Fruit fly (Drosophila melanogaster): Measurements from ENCODE around the gene CG2767.

DNA sequence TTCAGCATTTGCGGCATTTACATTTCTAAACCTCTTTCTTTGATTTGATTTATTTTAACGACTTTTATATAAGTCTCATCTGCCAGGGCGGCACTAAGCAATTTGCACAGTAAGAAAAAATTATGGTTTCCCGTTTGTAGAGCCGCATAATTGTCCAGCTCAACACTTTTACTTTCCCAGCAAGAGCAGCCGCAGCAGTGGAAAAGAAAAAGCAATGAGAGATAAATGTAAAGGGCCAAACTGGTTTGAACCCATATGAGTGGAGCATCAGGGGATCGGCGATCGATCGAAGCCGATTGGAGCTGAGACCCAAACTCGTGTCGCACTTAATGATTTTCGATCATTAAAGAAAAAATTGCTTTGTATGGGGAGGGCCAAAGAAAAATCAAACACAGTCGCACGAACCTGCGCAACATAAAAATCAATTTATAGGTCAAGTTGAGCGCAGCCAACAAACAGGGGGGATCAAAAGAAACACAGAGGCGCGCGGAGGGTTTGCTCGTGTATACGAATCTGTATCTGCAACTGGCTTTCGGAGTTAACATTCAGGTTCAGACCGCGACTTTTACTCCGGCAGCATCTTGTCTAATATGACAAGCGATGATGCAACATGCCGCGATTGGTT is 17.0 kb downstream of the CG2767 start:
- TF ChIP-seq dl (GFP tag; optimal IDR thresholded peaks at IDR 0.05; ENCODE audit: insufficient read depth in 1 of 2, partially characterized antibody in 2 of 2) (no peak), usp (GFP tag; optimal IDR thresholded peaks at IDR 0.05) (no peak), Mio (GFP tag; optimal IDR thresholded peaks at IDR 0.05) (no peak), woc (GFP tag; optimal IDR thresholded peaks at IDR 0.05) (no peak), Abd-B (GFP tag; optimal IDR thresholded peaks at IDR 0.05) (no peak), dsf (GFP tag; optimal IDR thresholded peaks at IDR 0.05; ENCODE audit: borderline replicate concordance) (no peak), Jra (GFP tag; optimal IDR thresholded peaks at IDR 0.05) (no peak), Myc (optimal IDR thresholded peaks at IDR 0.05) (no peak), Sp1 (GFP tag; optimal IDR thresholded peaks at IDR 0.05) (no peak), pan (optimal IDR thresholded peaks at IDR 0.05) (no peak), CG32264 (GFP tag; optimal IDR thresholded peaks at IDR 0.05) (no peak), OdsH (GFP tag; optimal IDR thresholded peaks at IDR 0.05) (no peak), psq (GFP tag; optimal IDR thresholded peaks at IDR 0.05) (no peak)

Measured in whole organism, wandering third instar larva.